Fruit fly (Drosophila melanogaster): ENCODE measurements around the gene Mrgn1.

Mrgn1 gene

DNA sequence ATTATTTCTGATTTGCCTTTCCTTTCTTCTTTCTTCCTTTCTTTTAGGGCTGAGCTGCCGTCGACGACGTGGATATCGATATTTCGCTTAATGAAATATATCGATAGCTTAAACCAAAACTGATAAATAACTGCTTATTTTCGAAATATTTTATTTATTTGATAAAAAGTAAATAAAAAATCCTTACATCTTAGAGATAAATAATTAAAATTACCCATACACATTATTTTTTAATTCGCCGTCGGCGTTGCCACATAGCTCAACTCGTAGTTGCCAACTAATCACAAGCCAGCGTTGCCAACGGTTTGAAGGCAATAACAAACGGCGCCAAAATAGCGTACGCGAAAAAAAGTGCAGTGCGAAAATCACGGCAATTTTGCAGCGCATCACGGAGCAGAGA, at the start of gene Mrgn1, which contains the start of gene mus101:
Gene Mrgn1, minus strand, starts transcription at position 44 of the 400 bp plus-strand sequence.
Gene mus101, plus strand, starts transcription at position 313 of the 400 bp plus-strand sequence.
- no peak for TF ChIP-seq h (optimal IDR thresholded peaks at IDR 0.05)
- no peak for TF ChIP-seq Sin3A (optimal IDR thresholded peaks at IDR 0.05)
- TF ChIP-seq insv (optimal IDR thresholded peaks at IDR 0.05) = no peak
- TF ChIP-seq Myc (optimal IDR thresholded peaks at IDR 0.05) = no peak
- no peak for TF ChIP-seq ttk (optimal IDR thresholded peaks at IDR 0.05)
- no peak for TF ChIP-seq psq (optimal IDR thresholded peaks at IDR 0.05)

DNA sequence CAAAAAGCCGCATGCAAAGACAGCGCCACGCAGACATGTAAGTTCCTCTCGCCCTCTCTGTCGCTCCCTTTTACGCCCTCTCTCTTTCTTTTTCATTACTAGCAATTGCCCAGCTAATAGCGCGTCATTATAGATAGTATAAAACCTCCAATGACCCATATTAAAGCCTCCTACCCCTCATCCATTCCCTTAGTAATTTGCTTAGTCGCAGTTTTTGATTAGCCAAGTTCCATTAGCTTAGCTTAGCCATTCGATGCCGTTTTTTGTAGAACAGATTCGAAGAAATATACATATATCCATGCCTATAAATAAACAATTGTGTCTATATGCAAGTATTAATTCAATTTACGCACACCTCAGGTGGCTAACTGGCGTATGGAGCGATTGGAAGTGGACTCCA, 49.0 kb upstream of the Mrgn1 start:
- no peak for TF ChIP-seq psq (optimal IDR thresholded peaks at IDR 0.05)
- TF ChIP-seq Sin3A (optimal IDR thresholded peaks at IDR 0.05) = no peak
- TF ChIP-seq Myc (optimal IDR thresholded peaks at IDR 0.05) = no peak
- no peak for TF ChIP-seq h (optimal IDR thresholded peaks at IDR 0.05)
- TF ChIP-seq insv (optimal IDR thresholded peaks at IDR 0.05) = no peak
- TF ChIP-seq ttk (optimal IDR thresholded peaks at IDR 0.05) = no peak

DNA sequence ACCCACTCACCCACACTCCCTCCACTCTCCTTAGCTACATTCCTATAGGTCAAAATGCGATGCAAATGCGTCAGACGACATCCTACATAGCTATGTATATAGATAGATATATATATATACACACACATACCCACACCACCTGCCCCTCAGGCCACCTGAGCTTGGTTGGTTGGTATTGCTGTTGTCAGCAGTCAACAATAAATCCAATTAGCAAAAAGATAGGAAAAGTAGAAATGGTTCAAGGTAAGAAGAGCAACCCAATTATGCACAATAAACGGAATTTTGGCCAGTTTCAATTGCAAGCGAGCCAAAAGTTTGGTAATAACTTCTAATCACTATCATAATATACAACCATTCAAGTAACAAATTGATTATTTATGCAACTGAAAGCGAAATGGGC, 44.7 kb upstream of the Mrgn1 start:
- no peak for TF ChIP-seq insv (optimal IDR thresholded peaks at IDR 0.05)
- TF ChIP-seq Myc (optimal IDR thresholded peaks at IDR 0.05) = no peak
- no peak for TF ChIP-seq Sin3A (optimal IDR thresholded peaks at IDR 0.05)
- no peak for TF ChIP-seq psq (optimal IDR thresholded peaks at IDR 0.05)
- no peak for TF ChIP-seq ttk (optimal IDR thresholded peaks at IDR 0.05)
- TF ChIP-seq h (optimal IDR thresholded peaks at IDR 0.05) = no peak

DNA sequence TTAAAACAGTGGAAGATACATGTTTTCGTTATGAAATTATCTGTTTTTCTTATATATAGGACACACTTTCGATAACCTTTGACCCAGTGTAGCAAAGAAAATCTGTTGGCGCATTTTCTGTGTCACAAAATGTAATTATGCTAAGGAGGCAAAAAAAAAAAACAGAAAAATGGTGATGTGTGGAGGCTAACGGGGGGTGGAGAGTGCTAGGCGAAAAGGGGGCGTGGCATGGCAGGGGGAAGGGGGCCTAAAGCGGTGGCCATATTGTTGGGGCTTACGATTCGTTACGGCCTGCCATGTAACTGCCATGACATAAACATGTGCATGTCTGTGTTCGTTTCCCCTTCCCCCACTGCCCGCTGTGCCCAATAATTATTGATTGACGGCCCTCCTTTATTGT, 43.4 kb upstream of the Mrgn1 start:
- TF ChIP-seq psq (optimal IDR thresholded peaks at IDR 0.05) (no peak), h (optimal IDR thresholded peaks at IDR 0.05) (no peak), insv (optimal IDR thresholded peaks at IDR 0.05) (no peak), Sin3A (optimal IDR thresholded peaks at IDR 0.05) (no peak), Myc (optimal IDR thresholded peaks at IDR 0.05) (no peak), ttk (optimal IDR thresholded peaks at IDR 0.05) (no peak)

DNA sequence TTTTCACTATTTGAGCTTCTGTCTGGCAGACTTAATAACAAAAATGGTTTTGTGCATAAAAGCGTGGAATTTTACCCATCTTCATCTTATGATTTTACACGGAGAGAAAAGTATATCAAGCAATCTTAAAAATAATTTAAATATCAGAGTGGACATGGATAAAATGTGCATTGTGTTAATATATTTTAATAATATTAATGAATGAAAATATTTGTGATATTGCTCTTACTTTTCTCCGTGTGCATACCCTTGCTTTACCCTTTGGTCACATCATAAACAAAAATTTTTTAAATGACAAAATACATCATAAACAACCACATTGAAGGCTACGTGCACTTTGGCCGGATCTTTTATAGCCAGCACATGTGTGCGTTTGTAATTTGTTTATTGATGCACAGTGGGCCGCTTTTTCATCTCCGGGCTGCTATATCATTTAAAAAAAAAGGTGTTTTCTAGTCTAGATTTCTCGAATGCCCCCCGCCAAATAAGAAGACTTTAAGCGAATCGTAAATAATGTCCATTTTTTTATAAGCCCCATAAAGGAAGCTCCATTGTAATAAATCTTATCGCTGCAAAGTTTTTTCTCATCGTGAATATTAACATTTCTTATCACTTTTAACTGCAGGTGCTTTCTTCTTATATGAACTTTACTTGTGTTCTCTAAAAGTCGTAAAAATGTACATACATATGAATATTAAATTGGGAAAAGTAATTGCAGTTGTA, 42.8 kb upstream of the Mrgn1 start:
- no peak for TF ChIP-seq psq (optimal IDR thresholded peaks at IDR 0.05)
- no peak for TF ChIP-seq Myc (optimal IDR thresholded peaks at IDR 0.05)
- no peak for TF ChIP-seq h (optimal IDR thresholded peaks at IDR 0.05)
- no peak for TF ChIP-seq insv (optimal IDR thresholded peaks at IDR 0.05)
- TF ChIP-seq Sin3A (optimal IDR thresholded peaks at IDR 0.05) = no peak
- no peak for TF ChIP-seq ttk (optimal IDR thresholded peaks at IDR 0.05)

DNA sequence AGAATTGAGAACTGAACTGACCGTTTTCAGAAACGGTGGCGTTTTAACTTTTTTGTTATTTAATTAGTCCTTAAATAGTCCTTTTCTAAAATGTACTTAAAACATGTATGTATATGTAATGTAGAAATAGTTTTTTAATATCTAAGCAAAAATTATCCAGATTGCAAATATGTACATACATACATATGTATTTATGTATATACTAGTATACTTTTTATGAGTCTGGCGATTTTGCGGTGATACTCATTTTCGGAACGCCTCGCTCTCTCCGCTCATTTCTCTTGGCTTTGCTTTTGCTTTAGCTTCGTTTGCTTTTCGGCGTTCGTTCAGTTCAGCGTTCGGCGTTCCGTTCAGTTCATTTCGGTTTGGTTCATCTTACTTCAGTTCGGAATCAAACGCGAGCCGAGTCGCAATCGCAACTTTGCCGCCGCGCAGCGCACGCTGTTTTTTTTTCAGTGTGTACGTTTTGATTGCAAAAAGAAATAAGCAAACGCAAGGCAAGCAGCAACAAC, 40.7 kb upstream of the Mrgn1 start, which contains the start of gene rdgB:
Gene rdgB, plus strand, starts transcription at position 381 of the 512 bp plus-strand sequence.
- TF ChIP-seq psq (optimal IDR thresholded peaks at IDR 0.05) (no peak), Myc (optimal IDR thresholded peaks at IDR 0.05) (no peak), ttk (optimal IDR thresholded peaks at IDR 0.05) (no peak), h (optimal IDR thresholded peaks at IDR 0.05) (no peak), insv (optimal IDR thresholded peaks at IDR 0.05) (no peak), Sin3A (optimal IDR thresholded peaks at IDR 0.05) (no peak)

DNA sequence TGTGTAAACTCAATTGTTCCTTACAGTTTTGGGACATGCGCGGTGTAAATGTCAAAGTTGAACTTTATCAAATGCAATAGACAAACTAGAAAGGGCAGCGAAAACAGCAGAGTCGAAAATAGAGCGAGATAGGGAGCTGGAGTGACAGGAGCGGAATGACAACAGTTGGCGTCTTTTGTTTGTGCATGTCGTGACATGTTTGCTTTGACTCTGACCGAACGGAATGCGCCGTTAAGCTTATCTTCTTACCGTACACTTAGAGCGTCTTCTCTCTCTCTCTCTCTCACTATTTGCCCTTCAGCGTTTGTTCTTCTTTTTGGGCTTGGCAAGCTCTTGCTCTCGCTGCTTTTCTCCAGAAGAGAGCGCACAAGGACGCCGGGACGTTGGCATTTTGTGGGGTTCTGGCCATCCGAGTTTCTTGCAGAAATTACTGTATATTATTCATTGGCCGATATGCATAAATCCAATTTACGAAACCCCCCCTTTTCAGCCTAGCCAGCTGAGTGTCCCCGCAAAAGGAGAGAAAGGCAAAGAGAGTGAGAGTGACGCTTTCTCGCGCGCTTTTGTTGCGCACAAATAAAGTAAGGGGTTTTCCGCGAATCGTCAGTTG, 40.1 kb upstream of the Mrgn1 start:
- TF ChIP-seq h (optimal IDR thresholded peaks at IDR 0.05) (no peak), Sin3A (optimal IDR thresholded peaks at IDR 0.05) (no peak), Myc (optimal IDR thresholded peaks at IDR 0.05) (no peak), psq (optimal IDR thresholded peaks at IDR 0.05) (no peak), ttk (optimal IDR thresholded peaks at IDR 0.05) (no peak)

DNA sequence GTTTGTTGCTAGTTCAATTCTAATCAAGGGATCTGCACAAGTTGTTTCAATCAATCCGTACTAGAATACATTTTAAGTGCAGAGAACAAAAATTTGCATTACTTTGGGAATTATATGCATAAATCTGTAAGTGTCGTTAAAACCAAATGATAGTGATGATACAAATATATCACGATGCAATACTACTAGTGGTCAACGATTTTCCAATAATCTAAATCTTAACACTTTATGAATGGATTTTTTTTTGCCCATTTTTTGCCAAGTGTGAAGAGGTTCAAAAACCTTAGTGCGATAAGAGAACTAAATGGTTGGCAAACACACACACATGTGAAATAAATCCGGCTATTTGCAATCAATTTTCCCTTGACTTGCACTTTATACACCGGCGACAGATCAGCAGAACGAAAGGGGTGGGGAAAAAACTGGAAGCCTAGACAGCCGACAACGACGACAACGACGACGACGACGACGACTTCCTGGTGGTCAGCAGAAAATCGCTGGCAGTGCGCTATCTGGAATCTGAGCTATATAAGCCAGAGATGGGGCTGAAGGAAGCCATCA, 37.3 kb upstream of the Mrgn1 start, which contains the start of gene Yp3:
Gene Yp3, plus strand, starts transcription at position 558 of the 561 bp plus-strand sequence.
- TF ChIP-seq ttk (optimal IDR thresholded peaks at IDR 0.05) (no peak), Myc (optimal IDR thresholded peaks at IDR 0.05) (no peak), psq (optimal IDR thresholded peaks at IDR 0.05) (no peak), insv (optimal IDR thresholded peaks at IDR 0.05) (no peak), Sin3A (optimal IDR thresholded peaks at IDR 0.05) (no peak), h (optimal IDR thresholded peaks at IDR 0.05) (no peak)

DNA sequence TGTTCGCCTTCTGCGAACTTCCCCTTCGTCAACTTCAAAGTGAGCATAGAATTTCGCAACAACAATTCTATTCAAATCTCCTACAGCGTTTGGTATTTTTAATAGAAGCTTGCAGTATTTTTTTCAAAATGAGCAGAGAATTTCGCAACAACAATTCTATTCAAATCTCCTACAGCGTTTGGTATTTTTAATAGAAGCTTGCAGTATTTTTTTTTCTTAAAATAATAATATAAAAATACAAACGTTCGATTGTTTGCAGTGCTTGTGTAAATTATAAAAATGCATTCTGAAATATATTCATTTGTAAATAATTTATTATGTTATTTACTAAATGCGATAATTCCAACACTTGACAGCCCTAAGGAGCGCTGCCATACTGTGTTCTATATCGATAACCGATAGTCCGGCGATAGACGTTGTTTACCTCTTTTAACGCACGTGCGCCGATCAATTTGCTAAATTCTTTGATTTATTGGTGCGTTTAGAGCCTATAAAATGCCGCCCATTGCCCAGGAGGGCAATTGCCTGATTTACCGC, 35.1 kb upstream of the Mrgn1 start, which contains the start of the genes CG32625 and Rtc1:
Gene CG32625, minus strand, starts transcription at position 51 of the 537 bp plus-strand sequence.
Gene Rtc1, plus strand, starts transcription at position 404 of the 537 bp plus-strand sequence.
- no peak for TF ChIP-seq h (optimal IDR thresholded peaks at IDR 0.05)
- no peak for TF ChIP-seq ttk (optimal IDR thresholded peaks at IDR 0.05)
- TF ChIP-seq insv (optimal IDR thresholded peaks at IDR 0.05) = no peak
- no peak for TF ChIP-seq Sin3A (optimal IDR thresholded peaks at IDR 0.05)
- TF ChIP-seq Myc (optimal IDR thresholded peaks at IDR 0.05) = no peak
- TF ChIP-seq psq (optimal IDR thresholded peaks at IDR 0.05) = no peak

DNA sequence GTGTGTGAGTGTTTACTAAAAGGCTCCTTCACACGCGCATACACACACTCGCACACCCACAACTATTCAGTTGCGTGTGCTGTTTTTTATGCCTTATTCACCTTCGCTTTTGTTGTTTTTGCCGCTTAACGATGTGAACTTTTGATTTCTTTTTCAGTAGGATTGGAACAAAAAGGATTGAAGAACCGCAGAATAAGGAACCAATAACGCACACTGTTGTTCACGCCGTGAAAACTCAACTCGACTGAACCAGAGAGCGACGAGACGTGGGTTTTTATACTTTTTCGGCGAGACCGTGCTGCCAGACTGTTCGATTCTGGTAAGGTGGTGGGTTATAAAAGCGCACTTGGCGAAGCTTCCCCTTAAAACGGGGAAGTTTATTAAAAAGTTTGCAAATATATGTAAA, 33.4 kb upstream of the Mrgn1 start, which contains the start of gene Pdcd4:
Gene Pdcd4, minus strand, starts transcription at position 255 of the 406 bp plus-strand sequence.
- TF ChIP-seq h (optimal IDR thresholded peaks at IDR 0.05) (no peak), Sin3A (optimal IDR thresholded peaks at IDR 0.05) (no peak), ttk (optimal IDR thresholded peaks at IDR 0.05) (no peak), Myc (optimal IDR thresholded peaks at IDR 0.05) (no peak), insv (optimal IDR thresholded peaks at IDR 0.05) (no peak), psq (optimal IDR thresholded peaks at IDR 0.05) (no peak)

DNA sequence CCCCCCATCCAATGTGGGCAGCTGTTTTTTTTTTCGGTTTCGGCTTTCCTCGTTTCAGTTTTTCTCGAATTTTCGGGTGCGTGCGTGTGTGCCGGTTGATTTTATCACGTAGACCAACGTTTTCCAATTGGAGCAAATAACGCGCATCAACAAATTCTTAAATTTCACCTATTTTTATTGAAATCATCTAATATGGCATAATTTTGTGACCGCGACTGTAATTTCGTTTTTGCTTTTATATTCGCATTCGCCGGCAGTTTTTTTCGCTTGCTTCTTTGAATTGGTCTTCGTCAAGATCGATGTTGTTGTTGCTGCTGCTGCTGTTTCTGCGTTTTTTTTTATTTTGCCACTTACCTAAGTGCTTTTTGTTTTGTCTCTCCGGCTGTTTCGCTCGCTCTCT, 32.7 kb upstream of the Mrgn1 start:
- TF ChIP-seq Sin3A (optimal IDR thresholded peaks at IDR 0.05) = no peak
- TF ChIP-seq psq (optimal IDR thresholded peaks at IDR 0.05) = no peak
- no peak for TF ChIP-seq h (optimal IDR thresholded peaks at IDR 0.05)
- TF ChIP-seq ttk (optimal IDR thresholded peaks at IDR 0.05) = no peak
